Worm (Caenorhabditis elegans) whole organism, young adult: ENCODE measurements around the gene ddl-2.

ENCODE experiments used
- atf-7 ChIP-seq: sonication (generic microtip); optimal IDR thresholded peaks from 2 replicates; lab custom pipeline; 2017; ENCODE audit warnings: mild to moderate bottlenecking, missing genetic modification characterization, missing compliant biosample characterization
- athp-1 ChIP-seq: sonication (generic microtip); optimal IDR thresholded peaks from 2 replicates; lab custom pipeline; 2017; ENCODE audit warnings: mild to moderate bottlenecking, missing genetic modification characterization, missing compliant biosample characterization
- egl-44 ChIP-seq: fragments of 200-800 bp; sonication (Bioruptor generic); IDR thresholded peaks from 2 replicates; pipeline ENCODE4 v1.3.6; 2022; ENCODE audit warnings: missing genetic modification reagents, missing genetic modification characterization, missing compliant biosample characterization
- ets-4 ChIP-seq: fragments of 200-800 bp; sonication (Bioruptor generic); optimal IDR thresholded peaks from 2 replicates; lab custom pipeline; 2018; ENCODE audit warnings: mild to moderate bottlenecking, missing genetic modification characterization, missing compliant biosample characterization
- hrde-1 ChIP-seq: sonication (generic microtip); optimal IDR thresholded peaks from 2 replicates; lab custom pipeline; 2016; ENCODE audit warnings: missing genetic modification characterization, mild to moderate bottlenecking, missing compliant biosample characterization, moderate library complexity, missing genotype, missing genetic modification reagents, borderline replicate concordance
- lag-1 ChIP-seq: fragments of 200-800 bp; sonication (Bioruptor generic); IDR thresholded peaks from 2 replicates; pipeline ENCODE4 v1.3.6; 2022; ENCODE audit warnings: missing genetic modification reagents, missing genetic modification characterization, missing compliant biosample characterization
- let-526 ChIP-seq: fragments of 200-800 bp; sonication (Bioruptor generic); IDR thresholded peaks from 2 replicates; pipeline ENCODE4 v1.3.6; 2022; ENCODE audit warnings: missing genetic modification reagents, missing genetic modification characterization, missing compliant biosample characterization
- mxl-1 ChIP-seq: sonication (generic microtip); optimal IDR thresholded peaks from 2 replicates; lab custom pipeline; 2016; ENCODE audit warnings: missing genetic modification characterization, missing compliant biosample characterization
- repo-1 ChIP-seq: sonication (generic microtip); optimal IDR thresholded peaks from 2 replicates; lab custom pipeline; 2017; ENCODE audit warnings: mild to moderate bottlenecking, missing genetic modification characterization, missing compliant biosample characterization
- unc-62 ChIP-seq: fragments of 150-350 bp; optimal IDR thresholded peaks from 2 replicates; lab custom pipeline; 2014; ENCODE audit warnings: missing biosample characterization, missing genetic modification reagents, missing genetic modification characterization
- zfh-2 ChIP-seq: fragments of 200-800 bp; sonication (Bioruptor generic); conservative IDR thresholded peaks from 2 replicates; pipeline ENCODE4 v1.3.6; 2022; ENCODE audit warnings: missing genetic modification reagents, missing genetic modification characterization, missing compliant biosample characterization
- ztf-25 ChIP-seq: fragments of 200-800 bp; sonication (Bioruptor generic); IDR thresholded peaks from 2 replicates; pipeline ENCODE4 v1.3.6; 2022; ENCODE audit warnings: missing genetic modification reagents, missing genetic modification characterization, missing compliant biosample characterization
- ztf-26 ChIP-seq: sonication (generic microtip); optimal IDR thresholded peaks from 2 replicates; lab custom pipeline; 2017; ENCODE audit warnings: missing genetic modification characterization, missing compliant biosample characterization

DNA sequence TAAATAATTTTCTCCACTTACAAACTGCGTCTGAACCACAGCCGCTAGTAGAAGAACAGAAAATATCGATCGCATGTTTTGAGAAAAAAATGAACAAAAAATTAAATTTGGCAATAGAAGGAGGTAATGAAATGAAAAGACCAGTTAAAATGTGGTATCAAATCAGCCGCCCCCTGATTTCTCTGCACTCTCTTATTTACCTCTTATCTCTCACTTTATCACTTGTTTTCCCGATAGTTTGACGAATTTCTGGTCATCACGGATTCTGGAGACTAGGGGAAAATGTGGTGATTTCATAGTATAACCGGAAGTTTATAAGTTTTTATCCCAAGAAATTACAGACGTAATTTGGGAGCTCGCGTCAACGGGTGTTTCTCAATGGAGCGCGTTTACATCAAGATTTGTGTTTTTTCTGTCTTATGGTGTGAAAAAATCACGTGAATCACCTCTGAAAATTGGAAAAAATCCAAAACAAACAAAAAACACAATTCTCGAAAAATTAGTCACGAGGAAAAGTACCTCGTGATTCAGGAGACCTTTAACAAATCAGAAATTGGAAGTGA, 46.3 kb upstream of the ddl-2 start, which contains the start of gene clec-146:
- TF ChIP-seq repo-1 (tag; lab: Kevin White, UChicago) (no peak), zfh-2 (GFP tag; lab: Robert Waterston, UW) (no peak), ztf-26 (tag; lab: Kevin White, UChicago) (no peak), atf-7 (tag; lab: Kevin White, UChicago) (no peak), athp-1 (no peak), hrde-1 (no peak), egl-44 (no peak), unc-62 (no peak), let-526 (GFP tag; lab: Robert Waterston, UW) (no peak), mxl-1 (tag; lab: Kevin White, UChicago) (no peak), ets-4 (GFP tag; lab: Kevin White, UChicago) (no peak), ztf-25 (GFP tag; lab: Robert Waterston, UW) (no peak), lag-1 (GFP tag; lab: Robert Waterston, UW) (no peak)
